Worm (Caenorhabditis elegans) whole organism, L4 larva: ENCODE data around the gene syp-1.

ENCODE experiments used
- F26F4.8 ChIP-seq: fragments of 200-800 bp; sonication (Bioruptor generic); conservative IDR thresholded peaks from 2 replicates; pipeline ENCODE4 v1.3.6; 2022; ENCODE audit warnings: missing genetic modification characterization, missing compliant biosample characterization
- R02D3.7 ChIP-seq: fragments of 150-350 bp; sonication (generic microtip); optimal IDR thresholded peaks from 3 replicates; lab custom pipeline; 2014; ENCODE audit warnings: missing biosample characterization, missing genetic modification characterization
- Y48G9A.11 ChIP-seq: fragments of 200-800 bp; sonication (Bioruptor generic); IDR thresholded peaks from 2 replicates; pipeline ENCODE4 v1.3.6; 2022; ENCODE audit warnings: missing genetic modification reagents, missing genetic modification characterization, missing compliant biosample characterization
- ZK337.2 ChIP-seq: fragments of 200-800 bp; sonication (Bioruptor generic); IDR thresholded peaks from 2 replicates; pipeline ENCODE4 v1.3.6; 2022; ENCODE audit warnings: missing genetic modification reagents, missing genetic modification characterization, missing compliant biosample characterization
- aly-2 ChIP-seq: sonication (generic microtip); optimal IDR thresholded peaks from 2 replicates; lab custom pipeline; 2018; ENCODE audit warnings: missing biosample characterization, missing genetic modification characterization
- ama-1 ChIP-seq: fragments of 150-350 bp; optimal IDR thresholded peaks from 2 replicates; lab custom pipeline; 2014; ENCODE audit warnings: inconsistent platforms, mixed read lengths
- arid-1 ChIP-seq: fragments of 200-800 bp; sonication (Bioruptor generic); conservative IDR thresholded peaks from 2 replicates; pipeline ENCODE4 v1.3.6; 2022; ENCODE audit warnings: missing genetic modification reagents, missing genetic modification characterization, missing compliant biosample characterization
- ceh-28 ChIP-seq: fragments of 150-350 bp; optimal IDR thresholded peaks from 2 replicates; lab custom pipeline; 2014; ENCODE audit warnings: missing biosample characterization, missing genetic modification reagents, missing genetic modification characterization
- ceh-32 ChIP-seq: sonication (generic microtip); optimal IDR thresholded peaks from 2 replicates; lab custom pipeline; 2016; ENCODE audit warnings: mild to moderate bottlenecking, missing genetic modification characterization, missing compliant biosample characterization; ENCODE audit not compliant: poor library complexity
- ces-1 ChIP-seq: fragments of 150-350 bp; sonication (generic microtip); optimal IDR thresholded peaks from 4 replicates; lab custom pipeline; 2014; ENCODE audit warnings: missing biosample characterization, missing genetic modification reagents, missing genetic modification characterization
- cey-2 ChIP-seq: sonication (generic microtip); optimal IDR thresholded peaks from 3 replicates; lab custom pipeline; 2017; ENCODE audit warnings: missing genetic modification characterization, mild to moderate bottlenecking, missing compliant biosample characterization, antibody characterized with exemption, borderline replicate concordance; ENCODE audit not compliant: insufficient read depth
- daf-12 ChIP-seq: fragments of 150-350 bp; optimal IDR thresholded peaks from 2 replicates; lab custom pipeline; 2014; ENCODE audit warnings: missing biosample characterization, missing genetic modification reagents, missing genetic modification characterization
- daf-19 ChIP-seq: fragments of 200-800 bp; sonication (Bioruptor generic); conservative IDR thresholded peaks from 2 replicates; pipeline ENCODE4 v1.3.6; 2022; ENCODE audit warnings: missing genetic modification characterization, missing compliant biosample characterization
- daf-8 ChIP-seq: fragments of 200-800 bp; sonication (Bioruptor generic); IDR thresholded peaks from 2 replicates; pipeline ENCODE4 v1.3.6; 2022; ENCODE audit warnings: missing genetic modification characterization, missing compliant biosample characterization
- dmd-6 ChIP-seq: fragments of 200-800 bp; sonication (Bioruptor generic); IDR thresholded peaks from 2 replicates; pipeline ENCODE4 v1.3.6; 2022; ENCODE audit warnings: missing genetic modification reagents, missing genetic modification characterization, missing compliant biosample characterization
- duxl-1 ChIP-seq: sonication (generic microtip); optimal IDR thresholded peaks from 2 replicates; lab custom pipeline; 2016; ENCODE audit warnings: mild to moderate bottlenecking, missing genetic modification characterization, moderate library complexity, missing compliant biosample characterization; ENCODE audit not compliant: poor library complexity
- egl-27 ChIP-seq: sonication (generic microtip); optimal IDR thresholded peaks from 3 replicates; lab custom pipeline; 2017; ENCODE audit warnings: missing biosample characterization, missing genetic modification reagents, missing genetic modification characterization
- egl-43 ChIP-seq: fragments of 200-800 bp; sonication (Bioruptor generic); IDR thresholded peaks from 2 replicates; pipeline ENCODE4 v1.3.6; 2022; ENCODE audit warnings: missing genetic modification reagents, missing genetic modification characterization, missing compliant biosample characterization
- fkh-10 ChIP-seq: fragments of 150-350 bp; optimal IDR thresholded peaks from 2 replicates; lab custom pipeline; 2014; ENCODE audit warnings: missing biosample characterization, missing genetic modification reagents, missing genetic modification characterization
- fos-1 ChIP-seq: fragments of 150-350 bp; optimal IDR thresholded peaks from 2 replicates; lab custom pipeline; 2014; ENCODE audit warnings: missing biosample characterization, missing genetic modification characterization
- hif-1 ChIP-seq, 2 experiments: sonication (generic microtip); optimal IDR thresholded peaks; 2 replicates each; lab custom pipeline; 2016 to 2017; ENCODE audit warnings: missing compliant biosample characterization in 2 of 2, missing genetic modification characterization in 2 of 2, missing genetic modification reagents in 2 of 2, missing genotype in 2 of 2, mild to moderate bottlenecking in 1 of 2
- hlh-11 ChIP-seq: fragments of 200-800 bp; sonication (Bioruptor generic); optimal IDR thresholded peaks from 2 replicates; lab custom pipeline; 2018; ENCODE audit warnings: mild to moderate bottlenecking, missing genetic modification characterization, missing compliant biosample characterization
- hmg-1.1 ChIP-seq: fragments of 200-800 bp; sonication (Bioruptor generic); IDR thresholded peaks from 2 replicates; pipeline ENCODE4 v1.3.6; 2022; ENCODE audit warnings: missing genetic modification reagents, missing genetic modification characterization, missing compliant biosample characterization
- lin-13 ChIP-seq: fragments of 150-350 bp; optimal IDR thresholded peaks from 2 replicates; lab custom pipeline; 2014; ENCODE audit warnings: missing biosample characterization, missing genetic modification reagents, missing genetic modification characterization
- lin-29 ChIP-seq: fragments of 200-800 bp; sonication (Bioruptor generic); IDR thresholded peaks from 2 replicates; pipeline ENCODE4 v1.3.6; 2022; ENCODE audit warnings: missing genetic modification reagents, missing genetic modification characterization, missing compliant biosample characterization
- lin-39 ChIP-seq: fragments of 150-350 bp; optimal IDR thresholded peaks from 2 replicates; lab custom pipeline; 2014; ENCODE audit warnings: missing biosample characterization, missing genetic modification reagents, missing genetic modification characterization
- lir-3 ChIP-seq: sonication (generic microtip); optimal IDR thresholded peaks from 2 replicates; lab custom pipeline; 2016; ENCODE audit warnings: mild to moderate bottlenecking, missing genetic modification characterization, missing compliant biosample characterization
- madf-5 ChIP-seq, 2 experiments: fragments of 200-800 bp; sonication (Bioruptor generic); IDR thresholded peaks; 2 replicates each; pipeline ENCODE4 v1.3.6; 2022; ENCODE audit warnings: missing compliant biosample characterization in 2 of 2, missing genetic modification characterization in 2 of 2
- madf-9 ChIP-seq: fragments of 200-800 bp; sonication (Bioruptor generic); conservative IDR thresholded peaks from 2 replicates; pipeline ENCODE4 v1.3.6; 2022; ENCODE audit warnings: missing genetic modification reagents, missing genetic modification characterization, missing compliant biosample characterization
- mdt-29 ChIP-seq: fragments of 200-800 bp; sonication (Bioruptor generic); IDR thresholded peaks from 2 replicates; pipeline ENCODE4 v1.3.6; 2022; ENCODE audit warnings: missing genetic modification reagents, missing genetic modification characterization, missing compliant biosample characterization
- mep-1 ChIP-seq: fragments of 150-350 bp; sonication (generic microtip); optimal IDR thresholded peaks from 3 replicates; lab custom pipeline; 2014; ENCODE audit warnings: missing biosample characterization, missing genetic modification characterization
- mes-2 ChIP-seq: sonication (generic microtip); optimal IDR thresholded peaks from 2 replicates; lab custom pipeline; 2016; ENCODE audit warnings: missing genotype, mild to moderate bottlenecking, missing genetic modification characterization, missing compliant biosample characterization; ENCODE audit not compliant: poor library complexity, severe bottlenecking
- mxl-3 ChIP-seq: fragments of 200-800 bp; sonication (Bioruptor generic); optimal IDR thresholded peaks from 2 replicates; lab custom pipeline; 2018; ENCODE audit warnings: mild to moderate bottlenecking, missing genetic modification characterization, missing compliant biosample characterization
- nhr-111 ChIP-seq: fragments of 200-800 bp; sonication (Bioruptor generic); optimal IDR thresholded peaks from 2 replicates; lab custom pipeline; 2018; ENCODE audit warnings: mild to moderate bottlenecking, missing genetic modification characterization, missing compliant biosample characterization
- nhr-28 ChIP-seq: fragments of 150-350 bp; optimal IDR thresholded peaks from 2 replicates; lab custom pipeline; 2014; ENCODE audit warnings: missing biosample characterization, missing genetic modification characterization
- nhr-48 ChIP-seq: sonication (generic microtip); optimal IDR thresholded peaks from 2 replicates; lab custom pipeline; 2016; ENCODE audit warnings: mild to moderate bottlenecking, missing genetic modification characterization, missing compliant biosample characterization
- nhr-6 ChIP-seq: fragments of 150-350 bp; optimal IDR thresholded peaks from 2 replicates; lab custom pipeline; 2014; ENCODE audit warnings: missing biosample characterization, missing genetic modification characterization
- pha-4 ChIP-seq, 2 experiments: fragments of 150-350 bp in 1 of 2; fragments of 200-800 bp in 1 of 2; sonication (Bioruptor generic) in 1 of 2; IDR thresholded peaks in 1 of 2; optimal IDR thresholded peaks in 1 of 2; 2 replicates each; pipeline versions ENCODE4 v1.3.6 to Lab custom; 2014 to 2022; ENCODE audit warnings: missing genetic modification characterization in 2 of 2, missing genetic modification reagents in 2 of 2, missing biosample characterization in 1 of 2, missing compliant biosample characterization in 1 of 2
- php-3 ChIP-seq: fragments of 200-800 bp; sonication (Bioruptor generic); IDR thresholded peaks from 2 replicates; pipeline ENCODE4 v1.3.6; 2022; ENCODE audit warnings: missing genetic modification reagents, missing genetic modification characterization, missing compliant biosample characterization
- saeg-2 ChIP-seq: fragments of 200-800 bp; sonication (Bioruptor generic); IDR thresholded peaks from 2 replicates; pipeline ENCODE4 v1.3.6; 2022; ENCODE audit warnings: missing genetic modification reagents, missing genetic modification characterization, missing compliant biosample characterization
- set-16 ChIP-seq: fragments of 200-800 bp; sonication (Bioruptor generic); IDR thresholded peaks from 2 replicates; pipeline ENCODE4 v1.3.6; 2022; ENCODE audit warnings: missing genetic modification reagents, missing genetic modification characterization, missing compliant biosample characterization
- snpc-1.2 ChIP-seq: fragments of 200-800 bp; sonication (Bioruptor generic); IDR thresholded peaks from 2 replicates; pipeline ENCODE4 v1.3.6; 2022; ENCODE audit warnings: missing genetic modification reagents, missing genetic modification characterization, missing compliant biosample characterization
- snpc-4 ChIP-seq: fragments of 150-350 bp; optimal IDR thresholded peaks from 2 replicates; lab custom pipeline; 2014; ENCODE audit warnings: missing biosample characterization, missing genetic modification characterization
- spr-1 ChIP-seq: sonication (generic microtip); optimal IDR thresholded peaks from 2 replicates; lab custom pipeline; 2016; ENCODE audit warnings: mild to moderate bottlenecking, missing genetic modification characterization, missing compliant biosample characterization
- tag-97 ChIP-seq: fragments of 200-800 bp; sonication (Bioruptor generic); IDR thresholded peaks from 2 replicates; pipeline ENCODE4 v1.3.6; 2022; ENCODE audit warnings: missing genetic modification characterization, missing compliant biosample characterization
- unc-130 ChIP-seq: sonication (generic microtip); optimal IDR thresholded peaks from 2 replicates; lab custom pipeline; 2016; ENCODE audit warnings: missing genetic modification reagents, missing genetic modification characterization, missing compliant biosample characterization
- zfp-2 ChIP-seq: sonication (generic microtip); optimal IDR thresholded peaks from 2 replicates; lab custom pipeline; 2016; ENCODE audit warnings: mild to moderate bottlenecking, missing genetic modification characterization, missing compliant biosample characterization
- zfp-3 ChIP-seq: fragments of 200-800 bp; sonication (Bioruptor generic); conservative IDR thresholded peaks from 2 replicates; pipeline ENCODE4 v1.3.6; 2022; ENCODE audit warnings: missing genetic modification reagents, missing genetic modification characterization, missing compliant biosample characterization
- zip-11 ChIP-seq: fragments of 200-800 bp; sonication (Bioruptor generic); IDR thresholded peaks from 2 replicates; pipeline ENCODE4 v1.3.6; 2022; ENCODE audit warnings: missing genetic modification characterization, missing compliant biosample characterization
- ztf-11 ChIP-seq: fragments of 150-350 bp; optimal IDR thresholded peaks from 2 replicates; lab custom pipeline; 2014; ENCODE audit warnings: missing biosample characterization, missing genetic modification characterization

syp-1 gene

DNA sequence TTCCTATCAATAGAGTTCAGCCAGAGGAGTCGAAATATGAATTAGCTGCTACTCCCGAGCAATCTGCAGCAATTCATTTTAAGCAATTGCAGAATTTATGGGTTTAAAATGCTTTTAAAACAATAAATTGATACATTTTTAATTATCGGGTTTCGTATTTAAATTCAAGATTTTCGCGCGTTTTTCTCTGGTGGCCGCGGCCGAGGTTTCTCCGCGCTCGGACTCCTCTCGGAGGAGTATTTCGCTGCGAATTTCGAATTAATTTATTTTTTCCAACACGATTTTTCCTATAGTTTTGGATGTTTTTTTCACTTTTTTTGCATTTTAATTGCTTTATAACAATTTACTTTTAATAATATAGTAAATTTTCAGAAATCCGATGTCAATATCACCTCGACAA is 2.6 kb upstream of the syp-1 start, which contains the start of gene F13A7.14 (continued):
- peak; percentile 33 for TF ChIP-seq lin-13 (GFP tag; lab: Kevin White, UChicago)
- no peak for TF ChIP-seq R02D3.7 (tag; lab: Kevin White, UChicago)
- peak; percentile 14 for TF ChIP-seq nhr-6 (tag; lab: Kevin White, UChicago)
- TF ChIP-seq php-3 (GFP tag; lab: Robert Waterston, UW): no peak
- no peak for TF ChIP-seq zfp-2 (tag; lab: Kevin White, UChicago)
- no peak for TF ChIP-seq fos-1 (tag; lab: Kevin White, UChicago)
- peak; percentile 95 for TF ChIP-seq ZK337.2 (GFP tag; lab: Robert Waterston, UW)
- no peak for TF ChIP-seq set-16 (GFP tag; lab: Robert Waterston, UW)
- 0 out of 2 replicates have a peak, but pooled peaks have one; percentile 17 for TF ChIP-seq mdt-29 (GFP tag; lab: Robert Waterston, UW)
- TF ChIP-seq daf-12 (tag; lab: Kevin White, UChicago): no peak
- TF ChIP-seq saeg-2 (GFP tag; lab: Robert Waterston, UW): no peak
- no peak for TF ChIP-seq egl-27 (tag; lab: Kevin White, UChicago)
- no peak for TF ChIP-seq ceh-28 (tag; lab: Kevin White, UChicago)
- no peak for TF ChIP-seq daf-8 (GFP tag; lab: Robert Waterston, UW)
- no peak for TF ChIP-seq lin-29 (GFP tag; lab: Robert Waterston, UW)
- TF ChIP-seq lin-39 (tag; lab: Kevin White, UChicago): no peak
- TF ChIP-seq nhr-111 (GFP tag; lab: Kevin White, UChicago): no peak
- peak; percentile 87 for TF ChIP-seq unc-130
- no peak for TF ChIP-seq arid-1 (GFP tag; lab: Robert Waterston, UW)
- TF ChIP-seq fkh-10 (GFP tag; lab: Kevin White, UChicago): no peak
- no peak for TF ChIP-seq cey-2 (tag; lab: Kevin White, UChicago)
- TF ChIP-seq madf-9 (GFP tag; lab: Robert Waterston, UW): peak; percentile 71
- no peak for TF ChIP-seq F26F4.8 (GFP tag; lab: Robert Waterston, UW)
- TF ChIP-seq zip-11 (GFP tag; lab: Robert Waterston, UW): no peak
- TF ChIP-seq aly-2 (tag; lab: Kevin White, UChicago): no peak
- TF ChIP-seq egl-43 (GFP tag; lab: Robert Waterston, UW): no peak
- no peak for TF ChIP-seq ztf-11 (tag; lab: Kevin White, UChicago)
- TF ChIP-seq ceh-32: no peak
- peak; percentile 68; the same call in 1 of the 2 replicates for TF ChIP-seq tag-97 (GFP tag; lab: Robert Waterston, UW)
- TF ChIP-seq hif-1 (tag; optimal IDR thresholded peaks at IDR 0.05; lab: Kevin White, UChicago): peak in 1 of 2 experiments; percentile 90
- no peak for TF ChIP-seq snpc-4 (tag; lab: Kevin White, UChicago)
- no peak for TF ChIP-seq hlh-11 (tag; lab: Kevin White, UChicago)
- TF ChIP-seq duxl-1: peak; percentile 85
- no peak for TF ChIP-seq mep-1 (tag; lab: Kevin White, UChicago)
- no peak for TF ChIP-seq ama-1
- peak; percentile 75 for TF ChIP-seq dmd-6
- peak; percentile 59 for TF ChIP-seq hmg-1.1
- no peak for TF ChIP-seq spr-1 (tag; lab: Kevin White, UChicago)
- no peak for TF ChIP-seq daf-19 (GFP tag; lab: Robert Waterston, UW)
- TF ChIP-seq nhr-28 (tag; lab: Kevin White, UChicago): no peak
- TF ChIP-seq snpc-1.2 (GFP tag; lab: Robert Waterston, UW): 0 out of 2 replicates have a peak, but pooled peaks have one; percentile 32
- peak; percentile 17 for TF ChIP-seq nhr-48 (tag; lab: Kevin White, UChicago)
- TF ChIP-seq mes-2 (tag; lab: Kevin White, UChicago): peak; percentile 100
- TF ChIP-seq Y48G9A.11: peak; percentile 44; the same call in 1 of the 2 replicates
- no peak for TF ChIP-seq pha-4 (GFP tag; IDR thresholded peaks at IDR 0.05; lab: Robert Waterston, UW)
- TF ChIP-seq pha-4 (tag; optimal IDR thresholded peaks at IDR 0.05; lab: Kevin White, UChicago): no peak
- TF ChIP-seq madf-5 (GFP tag; IDR thresholded peaks at IDR 0.05; lab: Robert Waterston, UW): peak in 1 of 2 experiments; percentile 76; a peak in 1 of 4 replicates
- TF ChIP-seq lir-3 (tag; lab: Kevin White, UChicago): no peak
- no peak for TF ChIP-seq mxl-3 (GFP tag; lab: Kevin White, UChicago)
- no peak for TF ChIP-seq zfp-3 (GFP tag; lab: Robert Waterston, UW)
- TF ChIP-seq ces-1: no peak
